Worm (Caenorhabditis elegans): ENCODE measurements around the gene ger-1.

- TF ChIP-seq K11D2.4 (GFP tag; IDR thresholded peaks at IDR 0.05) (no peak), dpl-1 (GFP tag; optimal IDR thresholded peaks at IDR 0.05) (no peak), sea-2 (GFP tag; IDR thresholded peaks at IDR 0.05) (no peak), snpc-4 (GFP tag; optimal IDR thresholded peaks at IDR 0.05) (no peak), snpc-4 (tag; optimal IDR thresholded peaks at IDR 0.05) (no peak), pha-4 (tag; optimal IDR thresholded peaks at IDR 0.05) (no peak), fkh-3 (tag; optimal IDR thresholded peaks at IDR 0.05) (no peak), snpc-3.4 (tag; optimal IDR thresholded peaks at IDR 0.05) (no peak), ceh-40 (GFP tag; IDR thresholded peaks at IDR 0.05) (no peak), tbp1 (GFP tag; optimal IDR thresholded peaks at IDR 0.05) (no peak), F57A8.1 (GFP tag; optimal IDR thresholded peaks at IDR 0.05) (no peak), mxl-1 (tag; optimal IDR thresholded peaks at IDR 0.05) (no peak), ama-1 (optimal IDR thresholded peaks at IDR 0.05) (no peak), ama-1 (GFP tag; optimal IDR thresholded peaks at IDR 0.05) (no peak), die-1 (tag; optimal IDR thresholded peaks at IDR 0.05) (no peak)
Observed at ce11 chrIII:7106854-7107253, 39.6 kb upstream of the ger-1 start.

Measured in whole organism, young adult.